Worm (Caenorhabditis elegans): ENCODE results near the gene C44C1.6.
A peak's percentile ranks its signal among the peaks of the same experiment; 100 is the strongest.

DNA sequence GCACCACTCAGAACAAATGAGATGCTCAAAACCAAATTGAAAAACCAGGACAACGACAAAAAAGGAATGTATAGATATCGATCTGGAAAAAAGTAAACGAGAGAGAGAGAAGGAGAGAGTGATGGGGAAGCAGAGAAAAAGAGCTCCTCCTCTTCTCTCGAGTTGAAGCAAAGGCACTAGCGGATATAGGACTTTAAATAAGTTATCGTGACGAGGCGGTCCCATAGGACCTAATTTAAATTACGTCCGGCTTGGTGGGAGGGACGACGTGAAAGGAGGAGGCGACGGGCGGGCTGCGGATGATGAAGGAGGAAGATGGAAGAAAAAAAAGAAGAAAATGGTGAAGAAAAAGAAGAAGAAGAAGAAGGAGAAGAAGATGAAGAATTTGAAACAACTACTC is 48.5 kb upstream of the C44C1.6 start:
- TF ChIP-seq nhr-76 (tag; optimal IDR thresholded peaks at IDR 0.05) = no peak
- no peak for TF ChIP-seq sptf-1 (tag; optimal IDR thresholded peaks at IDR 0.05)
- TF ChIP-seq flh-1 (GFP tag; optimal IDR thresholded peaks at IDR 0.05) = no peak
- TF ChIP-seq drap-1 (GFP tag; optimal IDR thresholded peaks at IDR 0.05) = no peak
- TF ChIP-seq mab-5 (tag; optimal IDR thresholded peaks at IDR 0.05) = no peak
- no peak for TF ChIP-seq lsy-2 (tag; optimal IDR thresholded peaks at IDR 0.05)
- TF ChIP-seq ztf-11 (tag; optimal IDR thresholded peaks at IDR 0.05) = no peak
- no peak for TF ChIP-seq zip-8 (tag; optimal IDR thresholded peaks at IDR 0.05)
- peak; percentile 2 for TF ChIP-seq nhr-237 (tag; optimal IDR thresholded peaks at IDR 0.05)
- TF ChIP-seq unc-62 (GFP tag; optimal IDR thresholded peaks at IDR 0.05) = no peak
- TF ChIP-seq pha-4 (tag; optimal IDR thresholded peaks at IDR 0.05) = no peak

All from whole organism, mixed stage, embryonic.